Fruit fly (Drosophila melanogaster): ENCODE data around the gene CG32110.
A peak's percentile ranks its signal among the peaks of the same experiment; 100 is the strongest.

DNA sequence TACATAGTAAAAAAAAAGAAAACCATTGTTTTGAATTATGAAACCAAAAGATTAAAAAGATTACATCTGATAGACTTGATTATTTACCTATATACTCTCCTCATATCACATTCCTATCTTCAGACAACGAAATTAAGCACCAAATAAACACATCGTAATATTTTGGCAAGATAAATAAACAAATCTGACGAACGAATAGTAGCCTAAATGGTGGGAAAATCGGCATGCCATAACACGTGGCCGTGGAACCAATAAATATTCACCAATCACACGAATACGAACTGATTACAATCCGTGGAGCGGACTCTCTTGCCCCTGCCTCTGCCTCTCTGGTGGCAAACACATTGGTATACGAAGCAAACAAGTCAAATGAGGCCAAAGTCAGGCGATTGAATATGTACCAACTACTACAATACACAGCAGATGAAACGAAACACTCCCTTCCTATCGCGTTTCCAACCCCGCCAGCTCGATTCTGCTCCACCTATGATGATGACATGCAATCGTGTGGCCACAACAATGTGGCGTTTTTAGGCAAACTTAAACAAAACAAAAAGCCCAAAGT, 12.4 kb upstream of the CG32110 start:
- no peak for TF ChIP-seq CG4617 (GFP tag; optimal IDR thresholded peaks at IDR 0.05; ENCODE audit: borderline replicate concordance)
- no peak for TF ChIP-seq sisA (GFP tag; IDR thresholded peaks at IDR 0.05)
- no peak for TF ChIP-seq CG42726 (GFP tag; IDR thresholded peaks at IDR 0.05; ENCODE audit: partially characterized antibody)
- no peak for TF ChIP-seq aop (GFP tag; IDR thresholded peaks at IDR 0.05)
- peak; percentile 22; the same call in 1 of the 2 replicates for TF ChIP-seq E2f1 (GFP tag; IDR thresholded peaks at IDR 0.05)
- 0 out of 2 replicates have a peak, but pooled peaks have one; percentile 8 for TF ChIP-seq CG14441 (GFP tag; IDR thresholded peaks at IDR 0.05)
- TF ChIP-seq CG17385 (GFP tag; optimal IDR thresholded peaks at IDR 0.05): no peak
- no peak for TF ChIP-seq CG2712 (tag; optimal IDR thresholded peaks at IDR 0.05)
- no peak for TF ChIP-seq CG16813 (GFP tag; IDR thresholded peaks at IDR 0.05; ENCODE audit: partially characterized antibody)
- no peak for TF ChIP-seq CG9932 (GFP tag; IDR thresholded peaks at IDR 0.05)

All from whole organism, embryonic.